Fruit fly (Drosophila melanogaster): ENCODE measurements around the gene MRP.

DNA sequence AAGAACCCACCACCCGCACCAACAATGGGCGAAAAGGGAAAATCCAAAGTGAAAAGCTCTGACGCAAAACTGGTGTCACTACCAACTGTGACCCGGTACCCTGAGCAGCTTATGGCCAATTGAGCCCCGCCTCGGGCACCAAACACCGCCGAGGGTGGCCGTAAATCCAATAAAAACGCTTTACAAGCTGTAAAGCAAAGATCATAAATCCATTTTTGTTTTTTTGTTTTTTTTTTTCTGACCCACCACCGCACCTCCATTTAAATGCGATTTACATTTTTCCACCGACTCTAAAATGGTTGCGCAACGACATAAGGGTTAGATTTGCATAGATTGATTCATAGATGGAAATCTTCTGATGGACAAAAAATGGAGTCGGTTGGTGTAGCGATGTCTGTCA is 44.5 kb upstream of the MRP start:
- no peak for TF ChIP-seq pan (optimal IDR thresholded peaks at IDR 0.05)
- TF ChIP-seq usp (GFP tag; optimal IDR thresholded peaks at IDR 0.05) = no peak
- TF ChIP-seq psq (optimal IDR thresholded peaks at IDR 0.05) = no peak
- TF ChIP-seq CG8478 (optimal IDR thresholded peaks at IDR 0.05) = no peak
- TF ChIP-seq EcR (GFP tag; optimal IDR thresholded peaks at IDR 0.05) = no peak
- TF ChIP-seq Dll (optimal IDR thresholded peaks at IDR 0.05) = no peak

Data from whole organism.